Worm (Caenorhabditis elegans): ENCODE measurements around the gene C25E10.11.

DNA sequence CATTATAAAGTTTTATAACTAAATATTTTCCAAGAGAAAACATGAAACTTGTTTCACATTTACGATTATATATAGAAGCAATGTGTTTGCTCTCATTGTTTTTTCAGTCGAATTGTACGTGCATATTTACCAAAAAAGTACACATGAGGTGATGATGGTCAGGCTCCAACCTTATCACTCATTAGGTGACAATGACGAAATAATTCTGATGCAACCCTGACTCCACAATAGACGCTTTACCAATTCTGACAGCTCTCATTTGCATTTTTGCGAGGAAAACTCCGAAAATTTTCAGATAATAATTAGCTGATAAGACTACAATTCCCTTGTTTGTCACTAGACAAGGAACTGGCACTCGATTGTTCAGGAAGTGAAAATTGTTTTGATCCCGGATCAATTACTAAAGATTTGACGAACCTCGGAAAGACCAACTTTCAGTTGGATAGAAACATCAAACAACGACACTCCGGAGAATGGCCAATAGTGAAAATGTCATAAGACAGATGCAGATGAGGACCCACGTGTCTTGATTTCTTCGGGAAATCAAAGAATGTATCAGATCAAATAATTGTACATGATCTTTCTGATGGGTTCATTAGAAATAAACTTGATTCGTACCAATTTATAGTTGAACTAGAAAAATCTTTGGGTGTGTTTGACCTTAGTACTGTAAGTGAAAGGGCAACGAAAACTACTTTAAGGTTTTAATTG lies 20.4 kb upstream of the C25E10.11 start:
- no peak for TF ChIP-seq Y53F4B.3 (GFP tag; IDR thresholded peaks at IDR 0.05)
- TF ChIP-seq sea-2 (GFP tag; IDR thresholded peaks at IDR 0.05), result no peak
- no peak for TF ChIP-seq ztf-6 (GFP tag; IDR thresholded peaks at IDR 0.05)
- no peak for TF ChIP-seq dpff-1 (tag; optimal IDR thresholded peaks at IDR 0.05)
- TF ChIP-seq T07F8.4 (tag; optimal IDR thresholded peaks at IDR 0.05), result no peak
- TF ChIP-seq him-1 (tag; optimal IDR thresholded peaks at IDR 0.05), result no peak
- peak; percentile 61 for TF ChIP-seq nhr-90 (tag; optimal IDR thresholded peaks at IDR 0.05)
